Worm (Caenorhabditis elegans) whole organism, early embryonic: Measurements from ENCODE around the gene str-116.

Experiments
- B0310.2 ChIP-seq: sonication (generic microtip); optimal IDR thresholded peaks from 2 replicates; lab custom pipeline; 2016; ENCODE audit warnings: mild to moderate bottlenecking, missing genetic modification characterization, missing compliant biosample characterization
- F13C5.2 ChIP-seq: sonication (generic microtip); optimal IDR thresholded peaks from 2 replicates; lab custom pipeline; 2017; ENCODE audit warnings: mild to moderate bottlenecking, missing genetic modification characterization, inconsistent platforms, missing compliant biosample characterization
- aly-1 ChIP-seq: sonication (generic microtip); optimal IDR thresholded peaks from 2 replicates; lab custom pipeline; 2016; ENCODE audit warnings: missing genetic modification characterization, missing compliant biosample characterization
- ama-1 ChIP-seq: fragments of 150-350 bp; optimal IDR thresholded peaks from 2 replicates; lab custom pipeline; 2014
- ceh-36 ChIP-seq: sonication (generic microtip); optimal IDR thresholded peaks from 2 replicates; lab custom pipeline; 2016; ENCODE audit warnings: missing genetic modification characterization, inconsistent platforms, missing compliant biosample characterization
- ets-7 ChIP-seq: sonication (generic microtip); optimal IDR thresholded peaks from 2 replicates; lab custom pipeline; 2016; ENCODE audit warnings: missing genotype, missing genetic modification characterization, missing compliant biosample characterization
- flt-1 ChIP-seq: fragments of 200-800 bp; sonication (Bioruptor generic); IDR thresholded peaks from 2 replicates; pipeline ENCODE4 v1.3.6; 2022; ENCODE audit warnings: missing genetic modification characterization, missing compliant biosample characterization
- hnd-1 ChIP-seq: sonication (generic microtip); optimal IDR thresholded peaks from 2 replicates; lab custom pipeline; 2016; ENCODE audit warnings: missing genetic modification characterization, missing compliant biosample characterization
- pes-1 ChIP-seq: fragments of 200-800 bp; sonication (Bioruptor generic); IDR thresholded peaks from 2 replicates; pipeline ENCODE4 v1.3.6; 2022; ENCODE audit warnings: missing genetic modification reagents, missing genetic modification characterization, missing compliant biosample characterization
- scrt-1 ChIP-seq: fragments of 200-800 bp; sonication (Bioruptor generic); IDR thresholded peaks from 2 replicates; pipeline ENCODE4 v1.3.6; 2022; ENCODE audit warnings: missing genetic modification characterization, missing compliant biosample characterization
- sea-1 ChIP-seq: fragments of 200-800 bp; sonication (Bioruptor generic); conservative IDR thresholded peaks from 2 replicates; pipeline ENCODE4 v1.3.6; 2022; ENCODE audit warnings: missing genetic modification characterization, missing compliant biosample characterization
- tbx-11 ChIP-seq: fragments of 200-800 bp; sonication (Bioruptor generic); IDR thresholded peaks from 2 replicates; pipeline ENCODE4 v1.3.6; 2022; ENCODE audit warnings: missing genetic modification characterization, missing compliant biosample characterization
- tbx-37 ChIP-seq: fragments of 200-800 bp; sonication (Bioruptor generic); conservative IDR thresholded peaks from 2 replicates; pipeline ENCODE4 v1.3.6; 2022; ENCODE audit warnings: missing genetic modification reagents, missing genetic modification characterization, missing compliant biosample characterization
- tra-4 ChIP-seq: sonication (generic microtip); optimal IDR thresholded peaks from 2 replicates; lab custom pipeline; 2017; ENCODE audit warnings: missing genetic modification characterization, missing compliant biosample characterization

ce11 chrV:11260622-11261021 lies 6.2 kb upstream of the str-116 start, which contains the start of gene F07B10.7:
- TF ChIP-seq scrt-1 (GFP tag; lab: Robert Waterston, UW) (no peak), hnd-1 (tag; lab: Kevin White, UChicago) (no peak), ama-1 (lab: Kevin White, UChicago) (no peak), ets-7 (no peak), aly-1 (tag; lab: Kevin White, UChicago) (no peak), pes-1 (GFP tag; lab: Robert Waterston, UW) (no peak), tbx-11 (GFP tag; lab: Robert Waterston, UW) (no peak), tbx-37 (GFP tag; lab: Robert Waterston, UW) (no peak), sea-1 (no peak), flt-1 (GFP tag; lab: Robert Waterston, UW) (no peak), ceh-36 (tag; lab: Kevin White, UChicago) (no peak), B0310.2 (tag; lab: Kevin White, UChicago) (no peak), F13C5.2 (no peak), tra-4 (tag; lab: Kevin White, UChicago) (no peak)
